Worm (Caenorhabditis elegans): ENCODE measurements around the gene gei-8.

ce11 chrIII:8093079-8093623 lies 27.9 kb downstream of the gei-8 start, which contains the start of gene K06H7.2:
- TF ChIP-seq nhr-21 (tag; optimal IDR thresholded peaks at IDR 0.05) (no peak), R02D3.7 (tag; optimal IDR thresholded peaks at IDR 0.05) (no peak), C34F6.9 (tag; optimal IDR thresholded peaks at IDR 0.05) (peak; percentile 95), snpc-4 (tag; optimal IDR thresholded peaks at IDR 0.05) (no peak), aly-2 (tag; optimal IDR thresholded peaks at IDR 0.05) (no peak), ZK546.5 (tag; optimal IDR thresholded peaks at IDR 0.05) (no peak), ztf-11 (tag; optimal IDR thresholded peaks at IDR 0.05) (no peak), ceh-16 (tag; optimal IDR thresholded peaks at IDR 0.05) (no peak), nhr-10 (tag; optimal IDR thresholded peaks at IDR 0.05) (no peak), blmp-1 (tag; optimal IDR thresholded peaks at IDR 0.05; ENCODE audit: insufficient read depth) (no peak)
